Worm (Caenorhabditis elegans) whole organism, early embryonic: ENCODE measurements around the gene chin-1.
A peak's percentile ranks its signal among the peaks of the same experiment; 100 is the strongest.
"Not testable (repeated sequence)": the region's sequence is repeated elsewhere in the genome, so short reads cannot be mapped to it uniquely, and the experiment has no call there.

ENCODE experiments used
- B0310.2 ChIP-seq: sonication (generic microtip); optimal IDR thresholded peaks from 2 replicates; lab custom pipeline; 2016; ENCODE audit warnings: mild to moderate bottlenecking, missing genetic modification characterization, missing compliant biosample characterization
- F13C5.2 ChIP-seq: sonication (generic microtip); optimal IDR thresholded peaks from 2 replicates; lab custom pipeline; 2017; ENCODE audit warnings: mild to moderate bottlenecking, missing genetic modification characterization, inconsistent platforms, missing compliant biosample characterization
- aly-1 ChIP-seq: sonication (generic microtip); optimal IDR thresholded peaks from 2 replicates; lab custom pipeline; 2016; ENCODE audit warnings: missing genetic modification characterization, missing compliant biosample characterization
- ama-1 ChIP-seq: fragments of 150-350 bp; optimal IDR thresholded peaks from 2 replicates; lab custom pipeline; 2014
- ceh-13 ChIP-seq: fragments of 200-800 bp; sonication (Bioruptor generic); optimal IDR thresholded peaks from 2 replicates; lab custom pipeline; 2018; ENCODE audit warnings: mild to moderate bottlenecking, missing genetic modification characterization, missing compliant biosample characterization
- ceh-36 ChIP-seq: sonication (generic microtip); optimal IDR thresholded peaks from 2 replicates; lab custom pipeline; 2016; ENCODE audit warnings: missing genetic modification characterization, inconsistent platforms, missing compliant biosample characterization
- ets-7 ChIP-seq: sonication (generic microtip); optimal IDR thresholded peaks from 2 replicates; lab custom pipeline; 2016; ENCODE audit warnings: missing genotype, missing genetic modification characterization, missing compliant biosample characterization
- flt-1 ChIP-seq: fragments of 200-800 bp; sonication (Bioruptor generic); IDR thresholded peaks from 2 replicates; pipeline ENCODE4 v1.3.6; 2022; ENCODE audit warnings: missing genetic modification characterization, missing compliant biosample characterization
- hmbx-1 ChIP-seq: sonication (generic microtip); optimal IDR thresholded peaks from 2 replicates; lab custom pipeline; 2016; ENCODE audit warnings: mild to moderate bottlenecking, missing genetic modification characterization, missing compliant biosample characterization
- hmg-4 ChIP-seq: fragments of 200-800 bp; sonication (Bioruptor generic); optimal IDR thresholded peaks from 2 replicates; lab custom pipeline; 2018; ENCODE audit warnings: mild to moderate bottlenecking, missing genetic modification characterization, missing compliant biosample characterization
- hnd-1 ChIP-seq: sonication (generic microtip); optimal IDR thresholded peaks from 2 replicates; lab custom pipeline; 2016; ENCODE audit warnings: missing genetic modification characterization, missing compliant biosample characterization
- pes-1 ChIP-seq: fragments of 200-800 bp; sonication (Bioruptor generic); IDR thresholded peaks from 2 replicates; pipeline ENCODE4 v1.3.6; 2022; ENCODE audit warnings: missing genetic modification reagents, missing genetic modification characterization, missing compliant biosample characterization
- scrt-1 ChIP-seq: fragments of 200-800 bp; sonication (Bioruptor generic); IDR thresholded peaks from 2 replicates; pipeline ENCODE4 v1.3.6; 2022; ENCODE audit warnings: missing genetic modification characterization, missing compliant biosample characterization
- sea-1 ChIP-seq: fragments of 200-800 bp; sonication (Bioruptor generic); conservative IDR thresholded peaks from 2 replicates; pipeline ENCODE4 v1.3.6; 2022; ENCODE audit warnings: missing genetic modification characterization, missing compliant biosample characterization
- tbx-11 ChIP-seq: fragments of 200-800 bp; sonication (Bioruptor generic); IDR thresholded peaks from 2 replicates; pipeline ENCODE4 v1.3.6; 2022; ENCODE audit warnings: missing genetic modification characterization, missing compliant biosample characterization
- tbx-37 ChIP-seq: fragments of 200-800 bp; sonication (Bioruptor generic); conservative IDR thresholded peaks from 2 replicates; pipeline ENCODE4 v1.3.6; 2022; ENCODE audit warnings: missing genetic modification reagents, missing genetic modification characterization, missing compliant biosample characterization
- tra-4 ChIP-seq: sonication (generic microtip); optimal IDR thresholded peaks from 2 replicates; lab custom pipeline; 2017; ENCODE audit warnings: missing genetic modification characterization, missing compliant biosample characterization

chin-1 gene

ce11 chrIII:1037173-1037572 lies at the start of gene chin-1, which contains the start of gene BE0003N10.1:
TSS of gene chin-1 (minus strand) at chrIII:1037212.
TSS of gene BE0003N10.1 (plus strand) at chrIII:1037492.
- no peak for TF ChIP-seq aly-1 (tag; lab: Kevin White, UChicago)
- TF ChIP-seq F13C5.2 = peak; percentile 22
- no peak for TF ChIP-seq tbx-37
- TF ChIP-seq B0310.2 = no peak
- TF ChIP-seq hnd-1 (tag; lab: Kevin White, UChicago) = no peak

DNA sequence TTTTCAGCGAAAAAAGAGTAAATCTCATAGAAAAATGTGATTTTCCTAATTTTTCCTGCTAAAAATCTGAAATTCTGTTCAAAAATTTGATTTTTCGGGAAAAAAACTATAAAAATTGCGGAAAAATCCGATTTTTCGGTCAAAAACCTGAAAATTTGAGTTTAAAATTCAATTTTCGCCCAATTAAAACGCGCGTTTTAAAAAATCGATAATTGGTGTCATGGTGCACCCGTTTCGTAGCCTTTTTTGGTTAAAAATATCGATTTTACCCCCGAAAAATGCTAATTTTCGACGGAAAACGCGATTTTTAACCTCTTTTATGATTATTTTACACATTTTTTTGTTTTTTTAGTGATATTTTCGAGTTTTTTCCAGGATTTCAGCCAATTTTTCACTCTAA lies 48.0 kb upstream of the chin-1 start:
- no peak for TF ChIP-seq B0310.2
- no peak for TF ChIP-seq scrt-1 (GFP tag; lab: Robert Waterston, UW)
- TF ChIP-seq flt-1 (GFP tag; lab: Robert Waterston, UW) = no peak
- no peak for TF ChIP-seq tbx-37
- TF ChIP-seq sea-1 (GFP tag; lab: Robert Waterston, UW) = no peak

DNA sequence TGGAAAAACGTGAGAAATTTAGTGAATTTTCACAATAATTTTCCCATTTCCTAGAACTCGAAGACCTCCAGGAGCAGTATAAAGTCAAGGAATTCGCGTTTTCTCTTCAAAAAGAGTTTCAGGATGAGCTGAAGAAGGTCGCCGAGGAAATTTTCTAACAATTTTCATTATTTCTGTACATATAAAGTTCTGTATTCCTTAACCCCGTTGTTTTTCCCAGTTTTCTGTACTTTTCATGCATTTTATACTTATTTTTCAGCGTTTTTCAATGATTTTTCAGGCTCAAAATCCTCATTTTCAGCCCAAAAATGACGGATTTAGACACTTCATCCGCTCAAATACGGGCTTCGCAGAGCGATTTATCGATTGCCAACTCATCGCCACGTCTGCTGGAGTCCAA lies 44.1 kb upstream of the chin-1 start, which contains the start of gene par-2:
Gene par-2, plus strand, starts transcription at position 301 of the 400 bp plus-strand sequence.
- TF ChIP-seq hmg-4 (GFP tag; lab: Kevin White, UChicago) = no peak
- no peak for TF ChIP-seq ceh-13 (GFP tag; lab: Kevin White, UChicago)
- TF ChIP-seq flt-1 (GFP tag; lab: Robert Waterston, UW) = no peak
- no peak for TF ChIP-seq ama-1 (lab: Kevin White, UChicago)
- TF ChIP-seq aly-1 (tag; lab: Kevin White, UChicago) = no peak
- TF ChIP-seq hnd-1 (tag; lab: Kevin White, UChicago) = no peak
- TF ChIP-seq pes-1 (GFP tag; lab: Robert Waterston, UW) = no peak
- no peak for TF ChIP-seq sea-1 (GFP tag; lab: Robert Waterston, UW)

- TF ChIP-seq tbx-37 (0 out of 2 replicates have a peak, but pooled peaks have one; percentile 4), F13C5.2 (peak; percentile 68), flt-1 (GFP tag; lab: Robert Waterston, UW) (no peak), B0310.2 (no peak), hnd-1 (tag; lab: Kevin White, UChicago) (no peak), pes-1 (GFP tag; lab: Robert Waterston, UW) (no peak)
Measured at ce11 chrIII:1080536-1080935, 43.5 kb upstream of the chin-1 start, which contains the start of the genes rab-18 and kbp-4. TSS of gene rab-18 (minus strand) at chrIII:1080775. TSS of gene kbp-4 (plus strand) at chrIII:1080901.

DNA sequence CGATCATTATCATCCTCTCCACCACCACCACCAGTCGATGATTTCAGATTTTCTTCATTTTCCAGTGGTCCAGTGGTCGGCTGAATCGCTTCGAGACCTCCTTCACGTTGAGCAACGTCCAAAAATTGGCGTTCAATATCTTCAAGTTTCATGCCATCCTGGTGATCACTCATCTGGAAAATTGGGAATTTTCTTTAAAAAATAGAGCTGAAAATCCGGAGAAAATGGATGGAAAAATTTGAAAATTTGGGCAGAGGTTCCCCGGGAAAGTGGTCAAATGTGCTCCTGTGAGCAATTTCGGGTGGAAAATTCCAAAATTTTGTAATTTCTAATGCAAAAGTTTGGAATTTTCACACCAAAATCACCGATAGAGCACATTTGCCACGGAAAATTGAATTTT lies 39.4 kb upstream of the chin-1 start, which contains the start of gene uaf-1:
Gene uaf-1, minus strand, starts transcription at position 173 of the 400 bp plus-strand sequence.
- not testable (repeated sequence) for TF ChIP-seq flt-1 (GFP tag; lab: Robert Waterston, UW); hmbx-1 (tag; lab: Kevin White, UChicago); pes-1 (GFP tag; lab: Robert Waterston, UW)

DNA sequence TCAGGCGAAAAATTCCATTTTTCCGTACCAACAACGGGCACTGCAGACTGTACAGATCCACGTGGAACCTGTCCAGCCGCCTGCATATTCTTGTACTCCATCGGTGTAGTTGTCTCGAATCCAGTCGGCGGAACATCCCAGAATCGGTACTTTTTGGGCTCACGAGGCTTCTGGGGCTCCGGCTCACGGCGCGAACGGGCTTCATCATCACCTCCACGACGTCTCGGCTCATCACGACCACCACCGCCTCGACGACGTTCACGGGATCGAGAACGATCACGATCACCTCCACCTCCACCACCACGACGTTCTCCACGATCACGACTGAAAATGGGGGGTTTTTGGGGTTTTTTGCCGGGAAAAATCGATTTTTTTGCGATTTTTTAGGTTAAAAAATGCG lies 37.1 kb upstream of the chin-1 start:
- TF ChIP-seq pes-1 (GFP tag; lab: Robert Waterston, UW) (no peak), hnd-1 (tag; lab: Kevin White, UChicago) (no peak), tbx-37 (no peak), ceh-13 (GFP tag; lab: Kevin White, UChicago) (no peak)

DNA sequence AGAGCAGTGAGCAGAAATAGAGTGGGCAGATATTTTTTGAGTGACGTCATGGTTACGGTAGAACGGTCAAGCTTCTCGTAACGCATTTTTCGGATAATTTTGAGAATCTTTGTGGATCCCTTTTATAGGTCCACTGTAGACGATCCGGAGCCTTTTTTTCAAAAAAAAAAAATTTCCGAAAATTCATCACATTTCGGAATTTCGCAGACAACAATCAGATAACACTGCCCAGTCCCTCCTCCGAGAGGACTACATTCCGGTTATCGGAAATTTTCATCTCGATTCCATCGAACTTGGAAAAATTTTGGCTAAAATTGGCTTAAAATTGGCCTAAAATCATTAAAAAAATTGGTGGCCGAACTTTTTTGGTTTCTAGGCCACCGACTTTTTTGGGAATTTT lies 22.9 kb upstream of the chin-1 start, which contains the start of gene BE0003N10.6:
Gene BE0003N10.6, minus strand, starts transcription at position 101 of the 400 bp plus-strand sequence.
- TF ChIP-seq ceh-13 (GFP tag; lab: Kevin White, UChicago) (no peak), ceh-36 (tag; lab: Kevin White, UChicago) (no peak), flt-1 (GFP tag; lab: Robert Waterston, UW) (no peak), tbx-37 (no peak), ama-1 (lab: Kevin White, UChicago) (no peak), hmg-4 (GFP tag; lab: Kevin White, UChicago) (no peak), scrt-1 (GFP tag; lab: Robert Waterston, UW) (no peak), hnd-1 (tag; lab: Kevin White, UChicago) (no peak)

DNA sequence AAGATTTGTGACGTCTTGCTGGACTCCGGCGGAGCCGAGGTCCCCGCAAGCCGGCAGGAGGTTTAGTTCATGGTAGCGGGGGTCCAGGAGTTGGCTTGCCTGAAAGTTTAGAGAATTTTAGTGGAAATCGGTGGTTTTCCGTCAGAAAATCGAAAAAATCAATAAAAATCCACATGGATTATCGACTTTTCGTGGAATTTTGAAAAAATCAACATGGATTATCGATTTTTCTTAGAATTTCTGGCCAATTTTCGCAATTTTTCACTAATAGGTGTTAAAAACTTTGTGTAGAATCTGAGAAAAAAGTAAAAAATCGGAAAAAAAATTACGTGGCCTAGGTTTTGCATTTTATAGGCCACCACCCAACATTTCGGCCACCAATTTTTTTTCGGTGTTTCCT lies 21.9 kb upstream of the chin-1 start:
- no peak for TF ChIP-seq tra-4 (tag; lab: Kevin White, UChicago)
- TF ChIP-seq ceh-36 (tag; lab: Kevin White, UChicago) = no peak
- no peak for TF ChIP-seq tbx-11 (GFP tag; lab: Robert Waterston, UW)
- TF ChIP-seq pes-1 (GFP tag; lab: Robert Waterston, UW) = no peak
- no peak for TF ChIP-seq scrt-1 (GFP tag; lab: Robert Waterston, UW)

ce11 chrIII:1058074-1058473 lies 21.1 kb upstream of the chin-1 start:
- TF ChIP-seq ceh-36 (tag; lab: Kevin White, UChicago) (no peak), F13C5.2 (no peak), hmg-4 (GFP tag; lab: Kevin White, UChicago) (no peak), tbx-11 (GFP tag; lab: Robert Waterston, UW) (no peak), tra-4 (tag; lab: Kevin White, UChicago) (no peak), ceh-13 (GFP tag; lab: Kevin White, UChicago) (no peak), aly-1 (tag; lab: Kevin White, UChicago) (no peak), scrt-1 (GFP tag; lab: Robert Waterston, UW) (no peak), flt-1 (GFP tag; lab: Robert Waterston, UW) (no peak), ama-1 (lab: Kevin White, UChicago) (no peak), ets-7 (tag; lab: Kevin White, UChicago) (no peak), hnd-1 (tag; lab: Kevin White, UChicago) (no peak), tbx-37 (no peak), B0310.2 (no peak), sea-1 (GFP tag; lab: Robert Waterston, UW) (no peak), hmbx-1 (tag; lab: Kevin White, UChicago) (no peak), pes-1 (GFP tag; lab: Robert Waterston, UW) (no peak)
